Fruit fly (Drosophila melanogaster) whole organism, embryonic: ENCODE data around the gene CG3097.

Experiments used
- BtbVII ChIP-seq: fragments of 200-800 bp; sonication (Bioruptor generic); optimal IDR thresholded peaks from 3 replicates; lab custom pipeline; 2017; ENCODE audit warnings: missing biosample characterization, mild to moderate bottlenecking, missing genetic modification characterization
- CG10543 ChIP-seq: fragments of 200-800 bp; sonication (Bioruptor generic); optimal IDR thresholded peaks from 3 replicates; lab custom pipeline; 2017; ENCODE audit warnings: missing biosample characterization, mild to moderate bottlenecking, missing genetic modification characterization, moderate library complexity
- CG10654 ChIP-seq: fragments of 200-800 bp; sonication (Bioruptor generic); optimal IDR thresholded peaks from 2 replicates; lab custom pipeline; 2016; ENCODE audit warnings: missing biosample characterization, missing genetic modification characterization
- CG11504 ChIP-seq: fragments of 200-800 bp; sonication (Bioruptor generic); optimal IDR thresholded peaks from 3 replicates; lab custom pipeline; 2019; ENCODE audit warnings: missing biosample characterization, mild to moderate bottlenecking, missing genetic modification characterization, moderate library complexity
- CG12299 ChIP-seq: fragments of 200-800 bp; sonication (Bioruptor generic); optimal IDR thresholded peaks from 2 replicates; lab custom pipeline; 2018; ENCODE audit warnings: missing biosample characterization, mild to moderate bottlenecking, missing genetic modification characterization
- CG13123 ChIP-seq: fragments of 200-800 bp; sonication (Bioruptor generic); optimal IDR thresholded peaks from 2 replicates; lab custom pipeline; 2016; ENCODE audit warnings: missing biosample characterization, missing genetic modification characterization
- CG14710 ChIP-seq: fragments of 200-800 bp; sonication (Bioruptor generic); optimal IDR thresholded peaks from 3 replicates; lab custom pipeline; 2019; ENCODE audit warnings: missing biosample characterization, mild to moderate bottlenecking, missing genetic modification characterization, moderate library complexity
- CG14860 ChIP-seq: fragments of 200-800 bp; sonication (Bioruptor generic); IDR thresholded peaks from 3 replicates; pipeline ENCODE4 v1.3.6; 2022; ENCODE audit warnings: missing biosample characterization, missing genetic modification characterization; ENCODE audit not compliant: partially characterized antibody
- CG15073 ChIP-seq: fragments of 200-800 bp; sonication (Bioruptor generic); optimal IDR thresholded peaks from 2 replicates; lab custom pipeline; 2016; ENCODE audit warnings: missing biosample characterization, missing genetic modification characterization
- CG16815 ChIP-seq: fragments of 200-800 bp; sonication (Bioruptor generic); optimal IDR thresholded peaks from 3 replicates; lab custom pipeline; 2017; ENCODE audit warnings: missing biosample characterization, mild to moderate bottlenecking, missing genetic modification characterization
- CG17359 ChIP-seq: fragments of 200-800 bp; sonication (Bioruptor generic); optimal IDR thresholded peaks from 3 replicates; lab custom pipeline; 2018; ENCODE audit warnings: missing biosample characterization, mild to moderate bottlenecking, missing genetic modification characterization, moderate library complexity
- CG17568 ChIP-seq: fragments of 200-800 bp; sonication (Bioruptor generic); optimal IDR thresholded peaks from 2 replicates; lab custom pipeline; 2018; ENCODE audit warnings: missing biosample characterization, mild to moderate bottlenecking, missing genetic modification characterization, moderate library complexity
- CG32772 ChIP-seq: fragments of 200-800 bp; sonication (Bioruptor generic); IDR thresholded peaks from 2 replicates; pipeline ENCODE4 v1.3.6; 2022; ENCODE audit warnings: missing biosample characterization, missing genetic modification characterization
- CG3281 ChIP-seq: fragments of 200-800 bp; sonication (Bioruptor generic); optimal IDR thresholded peaks from 3 replicates; lab custom pipeline; 2017; ENCODE audit warnings: missing biosample characterization, mild to moderate bottlenecking, missing genetic modification characterization
- CG4360 ChIP-seq: fragments of 200-800 bp; sonication (Bioruptor generic); IDR thresholded peaks from 2 replicates; pipeline ENCODE4 v1.3.6; 2022; ENCODE audit warnings: missing biosample characterization, missing genetic modification characterization
- CG4424 ChIP-seq: fragments of 200-800 bp; sonication (Bioruptor generic); optimal IDR thresholded peaks from 3 replicates; lab custom pipeline; 2016; ENCODE audit warnings: missing biosample characterization, missing genetic modification characterization
- CG6654 ChIP-seq: fragments of 200-800 bp; sonication (Bioruptor generic); optimal IDR thresholded peaks from 2 replicates; lab custom pipeline; 2017; ENCODE audit warnings: missing biosample characterization, mild to moderate bottlenecking, missing genetic modification characterization
- CG7786 ChIP-seq: fragments of 200-800 bp; sonication (Bioruptor generic); optimal IDR thresholded peaks from 2 replicates; lab custom pipeline; 2016; ENCODE audit warnings: missing biosample characterization, missing genetic modification characterization
- CG7963 ChIP-seq: fragments of 200-800 bp; sonication (Bioruptor generic); IDR thresholded peaks from 3 replicates; pipeline ENCODE4 v1.3.6; 2022; ENCODE audit warnings: missing biosample characterization, missing genetic modification characterization; ENCODE audit not compliant: partially characterized antibody
- CG9437 ChIP-seq: fragments of 200-800 bp; sonication (Bioruptor generic); optimal IDR thresholded peaks from 2 replicates; lab custom pipeline; 2018; ENCODE audit warnings: missing biosample characterization, mild to moderate bottlenecking, missing genetic modification characterization
- Dbx ChIP-seq: fragments of 200-800 bp; sonication (Bioruptor generic); IDR thresholded peaks from 3 replicates; pipeline ENCODE4 v1.3.6; 2022; ENCODE audit warnings: missing biosample characterization, missing genetic modification characterization
- Doc2 ChIP-seq: fragments of 200-800 bp; sonication (Bioruptor generic); IDR thresholded peaks from 2 replicates; pipeline ENCODE4 v1.3.6; 2022; ENCODE audit warnings: missing biosample characterization, missing genetic modification characterization
- Dp ChIP-seq: fragments of 200-800 bp; sonication (Bioruptor generic); optimal IDR thresholded peaks from 2 replicates; lab custom pipeline; 2018; ENCODE audit warnings: missing biosample characterization, mild to moderate bottlenecking, missing genetic modification characterization, moderate library complexity
- Drgx ChIP-seq: fragments of 200-800 bp; sonication (Bioruptor generic); IDR thresholded peaks from 2 replicates; pipeline ENCODE4 v1.3.6; 2022; ENCODE audit warnings: missing biosample characterization, missing genetic modification characterization
- Ets97D ChIP-seq: fragments of 200-800 bp; sonication (Bioruptor generic); optimal IDR thresholded peaks from 3 replicates; lab custom pipeline; 2016; ENCODE audit warnings: missing biosample characterization, missing genetic modification characterization
- Fer3 ChIP-seq: fragments of 200-800 bp; sonication (Bioruptor generic); optimal IDR thresholded peaks from 2 replicates; lab custom pipeline; 2018; ENCODE audit warnings: missing biosample characterization, mild to moderate bottlenecking, missing genetic modification characterization, moderate library complexity
- Hand ChIP-seq: fragments of 200-800 bp; sonication (Bioruptor generic); optimal IDR thresholded peaks from 2 replicates; lab custom pipeline; 2017; ENCODE audit warnings: mild to moderate bottlenecking, missing biosample characterization, missing genetic modification reagents, missing genetic modification characterization
- Hmx ChIP-seq: fragments of 200-800 bp; sonication (Bioruptor generic); optimal IDR thresholded peaks from 2 replicates; lab custom pipeline; 2016; ENCODE audit warnings: missing biosample characterization, missing genetic modification characterization
- Jarid2 ChIP-seq: fragments of 200-800 bp; sonication (Bioruptor generic); optimal IDR thresholded peaks from 3 replicates; lab custom pipeline; 2017; ENCODE audit warnings: mild to moderate bottlenecking, missing biosample characterization, missing genetic modification reagents, missing genetic modification characterization
- MTF-1 ChIP-seq: fragments of 200-800 bp; sonication (Bioruptor generic); optimal IDR thresholded peaks from 2 replicates; lab custom pipeline; 2018; ENCODE audit warnings: missing biosample characterization, mild to moderate bottlenecking, missing genetic modification characterization, borderline replicate concordance
- Neu2 ChIP-seq: fragments of 200-800 bp; sonication (Bioruptor generic); optimal IDR thresholded peaks from 3 replicates; lab custom pipeline; 2016; ENCODE audit warnings: missing biosample characterization, missing genetic modification characterization, borderline replicate concordance
- Sox100B ChIP-seq: fragments of 200-800 bp; sonication (Bioruptor generic); optimal IDR thresholded peaks from 3 replicates; lab custom pipeline; 2018; ENCODE audit warnings: missing biosample characterization, mild to moderate bottlenecking, missing genetic modification characterization
- Spps ChIP-seq: fragments of 200-800 bp; sonication (Bioruptor generic); optimal IDR thresholded peaks from 2 replicates; lab custom pipeline; 2018; ENCODE audit warnings: missing biosample characterization, mild to moderate bottlenecking, missing genetic modification characterization
- ab ChIP-seq: fragments of 200-800 bp; sonication (Bioruptor generic); optimal IDR thresholded peaks from 2 replicates; lab custom pipeline; 2016; ENCODE audit warnings: missing biosample characterization, missing genetic modification characterization
- danr ChIP-seq: fragments of 200-800 bp; sonication (Bioruptor generic); IDR thresholded peaks from 2 replicates; pipeline ENCODE4 v1.3.6; 2022; ENCODE audit warnings: missing biosample characterization, missing genetic modification characterization
- dati ChIP-seq: fragments of 200-800 bp; sonication (Bioruptor generic); IDR thresholded peaks from 2 replicates; pipeline ENCODE4 v1.3.6; 2022; ENCODE audit warnings: missing biosample characterization, missing genetic modification characterization
- emc ChIP-seq: fragments of 200-800 bp; sonication (Bioruptor generic); optimal IDR thresholded peaks from 2 replicates; lab custom pipeline; 2016; ENCODE audit warnings: missing biosample characterization, missing genetic modification characterization
- gro ChIP-seq: fragments of 200-800 bp; sonication (Bioruptor generic); optimal IDR thresholded peaks from 2 replicates; lab custom pipeline; 2016; ENCODE audit warnings: missing biosample characterization, missing genetic modification characterization
- gsb ChIP-seq: fragments of 200-800 bp; sonication (Bioruptor generic); IDR thresholded peaks from 2 replicates; pipeline ENCODE4 v1.3.6; 2022; ENCODE audit warnings: missing biosample characterization, missing genetic modification characterization
- inv ChIP-seq: fragments of 200-800 bp; sonication (Bioruptor generic); IDR thresholded peaks from 2 replicates; pipeline ENCODE4 v1.3.6; 2022; ENCODE audit warnings: missing biosample characterization, missing genetic modification characterization; ENCODE audit not compliant: partially characterized antibody
- oc ChIP-seq: fragments of 200-800 bp; sonication (Bioruptor generic); optimal IDR thresholded peaks from 2 replicates; lab custom pipeline; 2018; ENCODE audit warnings: missing biosample characterization, mild to moderate bottlenecking, missing genetic modification characterization, moderate library complexity
- psq ChIP-seq: fragments of 200-800 bp; sonication (Bioruptor generic); optimal IDR thresholded peaks from 2 replicates; lab custom pipeline; 2017; ENCODE audit warnings: missing biosample characterization, missing genetic modification characterization
- pum ChIP-seq: fragments of 200-800 bp; sonication (Bioruptor generic); optimal IDR thresholded peaks from 2 replicates; lab custom pipeline; 2016; ENCODE audit warnings: missing biosample characterization, missing genetic modification characterization
- repo ChIP-seq: fragments of 200-800 bp; sonication (Bioruptor generic); optimal IDR thresholded peaks from 2 replicates; lab custom pipeline; 2016; ENCODE audit warnings: missing biosample characterization, missing genetic modification characterization
- sob ChIP-seq: fragments of 200-800 bp; sonication (Bioruptor generic); IDR thresholded peaks from 2 replicates; pipeline ENCODE4 v1.3.6; 2022; ENCODE audit warnings: missing biosample characterization, missing genetic modification characterization
- tna ChIP-seq: fragments of 200-800 bp; sonication (Bioruptor generic); IDR thresholded peaks from 2 replicates; pipeline ENCODE4 v1.3.6; 2022; ENCODE audit warnings: missing biosample characterization, missing genetic modification characterization; ENCODE audit not compliant: partially characterized antibody
- toy ChIP-seq: fragments of 200-800 bp; sonication (Bioruptor generic); IDR thresholded peaks from 2 replicates; pipeline ENCODE4 v1.3.6; 2022; ENCODE audit warnings: missing biosample characterization, missing genetic modification characterization
- twi ChIP-seq: fragments of 200-800 bp; optimal IDR thresholded peaks from 2 replicates; lab custom pipeline; 2019; ENCODE audit warnings: missing biosample characterization, mild to moderate bottlenecking, missing genetic modification characterization, moderate library complexity
- unc-4 ChIP-seq: fragments of 200-800 bp; sonication (Bioruptor generic); IDR thresholded peaks from 2 replicates; pipeline ENCODE4 v1.3.6; 2022; ENCODE audit warnings: missing biosample characterization, missing genetic modification characterization; ENCODE audit not compliant: partially characterized antibody
- zen ChIP-seq: fragments of 200-800 bp; sonication (Bioruptor generic); optimal IDR thresholded peaks from 3 replicates; lab custom pipeline; 2018; ENCODE audit warnings: missing biosample characterization, mild to moderate bottlenecking, missing genetic modification characterization, moderate library complexity

CG3097 gene

dm6 chrX:5724744-5725185 is 45.8 kb downstream of the CG3097 start (continued):
- TF ChIP-seq CG7963 (GFP tag; lab: Robert Waterston, UW), result no peak
- TF ChIP-seq CG15073 (GFP tag; lab: Kevin White, UChicago), result no peak
- TF ChIP-seq oc (tag; lab: Kevin White, UChicago), result no peak
- peak; percentile 21 for TF ChIP-seq CG13123
- no peak for TF ChIP-seq gro (GFP tag; lab: Kevin White, UChicago)
- TF ChIP-seq Sox100B (GFP tag; lab: Kevin White, UChicago), result peak; percentile 56
- TF ChIP-seq Neu2 (GFP tag; lab: Kevin White, UChicago), result no peak
- no peak for TF ChIP-seq BtbVII (GFP tag; lab: Kevin White, UChicago)
- TF ChIP-seq Hmx (GFP tag; lab: Kevin White, UChicago), result no peak
- TF ChIP-seq twi (tag; lab: Kevin White, UChicago), result no peak
- TF ChIP-seq dati (GFP tag; lab: Robert Waterston, UW), result no peak
- TF ChIP-seq emc, result no peak
- 0 out of 3 replicates have a peak, but pooled peaks have one; percentile 7 for TF ChIP-seq Dbx
- peak; percentile 42 for TF ChIP-seq CG4424 (GFP tag; lab: Kevin White, UChicago)
- peak; percentile 35 for TF ChIP-seq pum
- peak; percentile 64 for TF ChIP-seq CG17359 (tag; lab: Kevin White, UChicago)
- no peak for TF ChIP-seq Hand (GFP tag; lab: Kevin White, UChicago)
- TF ChIP-seq inv (GFP tag; lab: Robert Waterston, UW), result no peak
- TF ChIP-seq CG7786, result peak; percentile 31
- TF ChIP-seq CG6654, result peak; percentile 26
- peak; percentile 61 for TF ChIP-seq MTF-1 (GFP tag; lab: Kevin White, UChicago)
- TF ChIP-seq psq (GFP tag; lab: Kevin White, UChicago), result no peak
- TF ChIP-seq Dp (GFP tag; lab: Kevin White, UChicago), result no peak
- no peak for TF ChIP-seq CG14860 (GFP tag; lab: Robert Waterston, UW)
- TF ChIP-seq tna (GFP tag; lab: Robert Waterston, UW), result no peak
- no peak for TF ChIP-seq unc-4 (GFP tag; lab: Robert Waterston, UW)
- peak; percentile 41 for TF ChIP-seq CG14710
- TF ChIP-seq CG17568 (GFP tag; lab: Kevin White, UChicago), result peak; percentile 16
- TF ChIP-seq CG3281 (GFP tag; lab: Kevin White, UChicago), result no peak
- peak; percentile 94 for TF ChIP-seq Drgx
- peak; percentile 27 for TF ChIP-seq Spps
- TF ChIP-seq Ets97D (GFP tag; lab: Kevin White, UChicago), result no peak
- TF ChIP-seq CG10543 (GFP tag; lab: Kevin White, UChicago), result no peak
- peak; percentile 5 for TF ChIP-seq zen (tag; lab: Kevin White, UChicago)
- peak; percentile 11; the same call in 1 of the 2 replicates for TF ChIP-seq danr (GFP tag; lab: Robert Waterston, UW)
- no peak for TF ChIP-seq Doc2 (GFP tag; lab: Robert Waterston, UW)
- no peak for TF ChIP-seq gsb (GFP tag; lab: Robert Waterston, UW)
- peak; percentile 31 for TF ChIP-seq Fer3 (tag; lab: Kevin White, UChicago)
- no peak for TF ChIP-seq CG9437 (GFP tag; lab: Kevin White, UChicago)
- TF ChIP-seq toy, result no peak
- TF ChIP-seq CG16815 (GFP tag; lab: Kevin White, UChicago), result no peak
- TF ChIP-seq CG4360, result no peak
- peak; percentile 16; the same call in 1 of the 2 replicates for TF ChIP-seq sob (GFP tag; lab: Robert Waterston, UW)
- TF ChIP-seq CG32772 (GFP tag; lab: Robert Waterston, UW), result 0 out of 2 replicates have a peak, but pooled peaks have one; percentile 53
- TF ChIP-seq Jarid2 (GFP tag; lab: Kevin White, UChicago), result peak; percentile 22
- TF ChIP-seq ab (GFP tag; lab: Kevin White, UChicago), result no peak
- TF ChIP-seq CG10654 (GFP tag; lab: Kevin White, UChicago), result peak; percentile 48
- peak; percentile 18 for TF ChIP-seq repo
- TF ChIP-seq CG11504 (tag; lab: Kevin White, UChicago), result peak; percentile 72
- no peak for TF ChIP-seq CG12299 (tag; lab: Kevin White, UChicago)
